Fruit fly (Drosophila melanogaster): ENCODE data around the gene CG31809.

CG31809 gene

dm6 chr2L:16804376-16804934, 54.1 kb downstream of the CG31809 start, which contains the start of gene CG13272:
Gene CG13272 (plus strand): TSS chr2L:16804884.
- TF ChIP-seq CG8301 (tag; optimal IDR thresholded peaks at IDR 0.05) (peak; percentile 36), CG32121 (GFP tag; IDR thresholded peaks at IDR 0.05) (no peak), Ets98B (GFP tag; IDR thresholded peaks at IDR 0.05) (no peak; the same call in none of the 2 replicates), CG14655 (GFP tag; optimal IDR thresholded peaks at IDR 0.05) (peak; percentile 46)

dm6 chr2L:16803638-16804037, 54.9 kb downstream of the CG31809 start:
- TF ChIP-seq CG12605 (GFP tag; IDR thresholded peaks at IDR 0.05) (peak; percentile 21; the same call in 1 of the 2 replicates), gl (tag; optimal IDR thresholded peaks at IDR 0.05) (no peak), Ets98B (GFP tag; IDR thresholded peaks at IDR 0.05) (peak; percentile 34), CG9948 (tag; optimal IDR thresholded peaks at IDR 0.05) (peak; percentile 4), CG8301 (tag; optimal IDR thresholded peaks at IDR 0.05) (peak; percentile 15), Pif1B (GFP tag; optimal IDR thresholded peaks at IDR 0.05) (no peak), Snoo (tag; optimal IDR thresholded peaks at IDR 0.05) (no peak), CG8159 (tag; optimal IDR thresholded peaks at IDR 0.05) (no peak), CG4496 (GFP tag; IDR thresholded peaks at IDR 0.05) (0 out of 3 replicates have a peak, but pooled peaks have one; percentile 48), CG32121 (GFP tag; IDR thresholded peaks at IDR 0.05) (no peak; the same call in 1 of the 2 replicates), CG14655 (GFP tag; optimal IDR thresholded peaks at IDR 0.05) (no peak), rn (GFP tag; IDR thresholded peaks at IDR 0.05) (no peak), CG34367 (tag; optimal IDR thresholded peaks at IDR 0.05) (no peak), EcR (GFP tag; optimal IDR thresholded peaks at IDR 0.05) (no peak), Pif1A (GFP tag; optimal IDR thresholded peaks at IDR 0.05) (peak; percentile 7), CG15710 (tag; optimal IDR thresholded peaks at IDR 0.05) (no peak), CG10348 (GFP tag; IDR thresholded peaks at IDR 0.05) (no peak), CG13204 (GFP tag; optimal IDR thresholded peaks at IDR 0.05) (no peak), CG17806 (tag; optimal IDR thresholded peaks at IDR 0.05) (no peak), D1 (tag; optimal IDR thresholded peaks at IDR 0.05) (no peak), fd96Ca (GFP tag; IDR thresholded peaks at IDR 0.05) (no peak)
